Fruit fly (Drosophila melanogaster): ENCODE data around the gene CG14314.
A peak's percentile ranks its signal among the peaks of the same experiment; 100 is the strongest.

The CG14314 gene

dm6 chr3R:18252578-18252977 lies 36.6 kb downstream of the CG14314 start, which contains the start of gene CG12320:
Gene CG12320, minus strand, starts transcription at chr3R:18252734.
- TF ChIP-seq CG5204 (GFP tag; optimal IDR thresholded peaks at IDR 0.05) (no peak), Mnt (GFP tag; optimal IDR thresholded peaks at IDR 0.05) (no peak), bab1 (GFP tag; optimal IDR thresholded peaks at IDR 0.05) (peak; percentile 45)

- TF ChIP-seq Clk (GFP tag; optimal IDR thresholded peaks at IDR 0.05), result no peak
- peak; percentile 57 for TF ChIP-seq bab1 (GFP tag; optimal IDR thresholded peaks at IDR 0.05)
- peak; percentile 21 for TF ChIP-seq Mnt (GFP tag; optimal IDR thresholded peaks at IDR 0.05)
These were observed 39.3 kb downstream of the CG14314 start, which contains the start of the genes Ada2a, Polr2D, Tgs1 and moi for dm6 chr3R:18255281-18255680. Gene Ada2a, minus strand, starts transcription at chr3R:18255487. Gene Polr2D, minus strand, starts transcription at chr3R:18255487. Gene Tgs1, plus strand, starts transcription at chr3R:18255530. Gene moi, plus strand, starts transcription at chr3R:18255530.

- TF ChIP-seq CG11617 (GFP tag; optimal IDR thresholded peaks at IDR 0.05) (no peak), Crg-1 (GFP tag; optimal IDR thresholded peaks at IDR 0.05) (no peak), CG1620 (GFP tag; optimal IDR thresholded peaks at IDR 0.05) (no peak), Mnt (GFP tag; optimal IDR thresholded peaks at IDR 0.05) (no peak), CG12768 (GFP tag; optimal IDR thresholded peaks at IDR 0.05) (no peak), ovo (GFP tag; optimal IDR thresholded peaks at IDR 0.05) (no peak), cnc (optimal IDR thresholded peaks at IDR 0.05) (no peak), CG14711 (tag; optimal IDR thresholded peaks at IDR 0.05) (no peak), Hr96 (GFP tag; optimal IDR thresholded peaks at IDR 0.05) (no peak), CG33017 (tag; optimal IDR thresholded peaks at IDR 0.05) (no peak), CG7045 (GFP tag; optimal IDR thresholded peaks at IDR 0.05) (no peak), CG7101 (tag; optimal IDR thresholded peaks at IDR 0.05) (no peak), CG5204 (GFP tag; optimal IDR thresholded peaks at IDR 0.05) (no peak), kay (GFP tag; ENCODE audit: borderline replicate concordance) (no peak), tj (GFP tag; optimal IDR thresholded peaks at IDR 0.05) (no peak)
These were observed 44.1 kb downstream of the CG14314 start for dm6 chr3R:18260016-18260415.

- no peak for TF ChIP-seq CG11617 (GFP tag; optimal IDR thresholded peaks at IDR 0.05)
- TF ChIP-seq CG7045 (GFP tag; optimal IDR thresholded peaks at IDR 0.05), result no peak
- TF ChIP-seq ovo (GFP tag; optimal IDR thresholded peaks at IDR 0.05), result no peak
- TF ChIP-seq CG1620 (GFP tag; optimal IDR thresholded peaks at IDR 0.05), result no peak
- no peak for TF ChIP-seq Crg-1 (GFP tag; optimal IDR thresholded peaks at IDR 0.05)
- no peak for TF ChIP-seq Mnt (GFP tag; optimal IDR thresholded peaks at IDR 0.05)
- TF ChIP-seq CG12768 (GFP tag; optimal IDR thresholded peaks at IDR 0.05), result no peak
- TF ChIP-seq cic (GFP tag; optimal IDR thresholded peaks at IDR 0.05), result no peak
- no peak for TF ChIP-seq CG14711 (tag; optimal IDR thresholded peaks at IDR 0.05)
- TF ChIP-seq CG7101 (tag; optimal IDR thresholded peaks at IDR 0.05), result no peak
- TF ChIP-seq pad (GFP tag; optimal IDR thresholded peaks at IDR 0.05), result no peak
- TF ChIP-seq cnc (optimal IDR thresholded peaks at IDR 0.05), result no peak
- no peak for TF ChIP-seq CG5204 (GFP tag; optimal IDR thresholded peaks at IDR 0.05)
- no peak for TF ChIP-seq kay (GFP tag; ENCODE audit: borderline replicate concordance)
- TF ChIP-seq tj (GFP tag; optimal IDR thresholded peaks at IDR 0.05), result no peak
- TF ChIP-seq CG33017 (tag; optimal IDR thresholded peaks at IDR 0.05), result no peak
- no peak for TF ChIP-seq Hr96 (GFP tag; optimal IDR thresholded peaks at IDR 0.05)
- no peak for TF ChIP-seq bab1 (GFP tag; optimal IDR thresholded peaks at IDR 0.05)
These were observed 45.7 kb downstream of the CG14314 start for dm6 chr3R:18261602-18262001.

- TF ChIP-seq CG7101 (tag; optimal IDR thresholded peaks at IDR 0.05) (no peak), CG5204 (GFP tag; optimal IDR thresholded peaks at IDR 0.05) (no peak), CG33017 (tag; optimal IDR thresholded peaks at IDR 0.05) (no peak), cnc (optimal IDR thresholded peaks at IDR 0.05) (no peak), Crg-1 (GFP tag; optimal IDR thresholded peaks at IDR 0.05) (no peak), CG1620 (GFP tag; optimal IDR thresholded peaks at IDR 0.05) (no peak), CG14711 (tag; optimal IDR thresholded peaks at IDR 0.05) (no peak), kay (GFP tag; ENCODE audit: borderline replicate concordance) (no peak), CG7045 (GFP tag; optimal IDR thresholded peaks at IDR 0.05) (no peak), toe (GFP tag; optimal IDR thresholded peaks at IDR 0.05) (no peak), Clk (GFP tag; optimal IDR thresholded peaks at IDR 0.05) (no peak), Mnt (GFP tag; optimal IDR thresholded peaks at IDR 0.05) (no peak), pad (GFP tag; optimal IDR thresholded peaks at IDR 0.05) (no peak), ovo (GFP tag; optimal IDR thresholded peaks at IDR 0.05) (no peak), CG12768 (GFP tag; optimal IDR thresholded peaks at IDR 0.05) (no peak), Hr96 (GFP tag; optimal IDR thresholded peaks at IDR 0.05) (no peak)
These were observed 49.3 kb downstream of the CG14314 start for dm6 chr3R:18265275-18265674.

- no peak for TF ChIP-seq Mnt (GFP tag; optimal IDR thresholded peaks at IDR 0.05)
- no peak for TF ChIP-seq Hr96 (GFP tag; optimal IDR thresholded peaks at IDR 0.05)
- no peak for TF ChIP-seq CG33017 (tag; optimal IDR thresholded peaks at IDR 0.05)
- no peak for TF ChIP-seq CG1620 (GFP tag; optimal IDR thresholded peaks at IDR 0.05)
- no peak for TF ChIP-seq bab1 (GFP tag; optimal IDR thresholded peaks at IDR 0.05)
- no peak for TF ChIP-seq CG11617 (GFP tag; optimal IDR thresholded peaks at IDR 0.05)
- TF ChIP-seq Clk (GFP tag; optimal IDR thresholded peaks at IDR 0.05), result no peak
- TF ChIP-seq cnc (optimal IDR thresholded peaks at IDR 0.05), result no peak
- TF ChIP-seq kay (GFP tag; ENCODE audit: borderline replicate concordance), result no peak
- TF ChIP-seq toe (GFP tag; optimal IDR thresholded peaks at IDR 0.05), result no peak
These were observed 50.7 kb downstream of the CG14314 start for dm6 chr3R:18266665-18267064.

dm6 chr3R:18267489-18267888 lies 51.5 kb downstream of the CG14314 start, which contains the start of gene CG18599:
Gene CG18599, plus strand, starts transcription at chr3R:18267789.
- TF ChIP-seq toe (GFP tag; optimal IDR thresholded peaks at IDR 0.05) (no peak), cic (GFP tag; optimal IDR thresholded peaks at IDR 0.05) (no peak), CG33017 (tag; optimal IDR thresholded peaks at IDR 0.05) (no peak), CG11617 (GFP tag; optimal IDR thresholded peaks at IDR 0.05) (no peak), kay (GFP tag; ENCODE audit: borderline replicate concordance) (no peak), bab1 (GFP tag; optimal IDR thresholded peaks at IDR 0.05) (no peak), Mnt (GFP tag; optimal IDR thresholded peaks at IDR 0.05) (no peak), tj (GFP tag; optimal IDR thresholded peaks at IDR 0.05) (no peak), pad (GFP tag; optimal IDR thresholded peaks at IDR 0.05) (no peak), ovo (GFP tag; optimal IDR thresholded peaks at IDR 0.05) (no peak), CG1620 (GFP tag; optimal IDR thresholded peaks at IDR 0.05) (no peak), cnc (optimal IDR thresholded peaks at IDR 0.05) (no peak), CG7045 (GFP tag; optimal IDR thresholded peaks at IDR 0.05) (no peak), CG14711 (tag; optimal IDR thresholded peaks at IDR 0.05) (no peak), CG5204 (GFP tag; optimal IDR thresholded peaks at IDR 0.05) (no peak), CG7101 (tag; optimal IDR thresholded peaks at IDR 0.05) (no peak), Clk (GFP tag; optimal IDR thresholded peaks at IDR 0.05) (no peak), Hr96 (GFP tag; optimal IDR thresholded peaks at IDR 0.05) (no peak)

Data from whole organism, adult.